Fruit fly (Drosophila melanogaster) whole organism, embryonic: Measurements from ENCODE around the gene Spt3.

Experiments
- ATbp ChIP-seq: fragments of 200-800 bp; sonication (Bioruptor generic); optimal IDR thresholded peaks from 2 replicates; lab custom pipeline; 2017; ENCODE audit warnings: missing biosample characterization, mild to moderate bottlenecking, missing genetic modification characterization, missing genetic modification reagents
- Antp ChIP-seq: fragments of 200-800 bp; sonication (Bioruptor generic); optimal IDR thresholded peaks from 3 replicates; lab custom pipeline; 2016; ENCODE audit warnings: missing biosample characterization, missing genetic modification characterization
- CG10366 ChIP-seq: fragments of 200-800 bp; sonication (Bioruptor generic); IDR thresholded peaks from 2 replicates; pipeline ENCODE4 v1.3.6; 2022; ENCODE audit warnings: missing biosample characterization, missing genetic modification characterization
- CG10462 ChIP-seq: fragments of 200-800 bp; sonication (Bioruptor generic); optimal IDR thresholded peaks from 2 replicates; lab custom pipeline; 2016; ENCODE audit warnings: missing biosample characterization, missing genetic modification characterization
- CG10565 ChIP-seq: fragments of 200-800 bp; sonication (Bioruptor generic); optimal IDR thresholded peaks from 3 replicates; lab custom pipeline; 2016; ENCODE audit warnings: missing biosample characterization, mild to moderate bottlenecking, missing genetic modification characterization
- CG10959 ChIP-seq: fragments of 200-800 bp; sonication (Bioruptor generic); IDR thresholded peaks from 2 replicates; pipeline ENCODE4 v1.3.6; 2022; ENCODE audit warnings: missing biosample characterization, missing genetic modification characterization
- CG12219 ChIP-seq: fragments of 200-800 bp; sonication (Bioruptor generic); optimal IDR thresholded peaks from 3 replicates; lab custom pipeline; 2018; ENCODE audit warnings: missing biosample characterization, mild to moderate bottlenecking, missing genetic modification characterization
- CG13624 ChIP-seq: fragments of 200-800 bp; sonication (Bioruptor generic); optimal IDR thresholded peaks from 2 replicates; lab custom pipeline; 2016; ENCODE audit warnings: missing biosample characterization, missing genetic modification characterization
- CG14050 ChIP-seq: fragments of 200-800 bp; sonication (Bioruptor generic); IDR thresholded peaks from 3 replicates; pipeline ENCODE4 v1.3.6; 2022; ENCODE audit warnings: missing biosample characterization, missing genetic modification characterization
- CG16813 ChIP-seq: fragments of 200-800 bp; sonication (Bioruptor generic); IDR thresholded peaks from 3 replicates; pipeline ENCODE4 v1.3.6; 2022; ENCODE audit warnings: missing biosample characterization, missing genetic modification characterization; ENCODE audit not compliant: partially characterized antibody
- CG17829 ChIP-seq: fragments of 200-800 bp; optimal IDR thresholded peaks from 2 replicates; lab custom pipeline; 2019; ENCODE audit warnings: missing biosample characterization, mild to moderate bottlenecking, missing genetic modification characterization, moderate library complexity
- CG17912 ChIP-seq: fragments of 200-800 bp; sonication (Bioruptor generic); optimal IDR thresholded peaks from 2 replicates; lab custom pipeline; 2018; ENCODE audit warnings: missing biosample characterization, mild to moderate bottlenecking, missing genetic modification characterization
- CG18476 ChIP-seq: fragments of 200-800 bp; sonication (Bioruptor generic); optimal IDR thresholded peaks from 2 replicates; lab custom pipeline; 2016; ENCODE audit warnings: missing biosample characterization, mild to moderate bottlenecking, missing genetic modification characterization
- CG32532 ChIP-seq: fragments of 200-800 bp; sonication (Bioruptor generic); IDR thresholded peaks from 2 replicates; pipeline ENCODE4 v1.3.6; 2022; ENCODE audit warnings: missing biosample characterization, missing genetic modification characterization
- CG34224 ChIP-seq: fragments of 200-800 bp; sonication (Bioruptor generic); IDR thresholded peaks from 3 replicates; pipeline ENCODE4 v1.3.6; 2022; ENCODE audit warnings: missing biosample characterization, missing genetic modification characterization; ENCODE audit not compliant: partially characterized antibody
- CG3726 ChIP-seq: fragments of 200-800 bp; sonication (Bioruptor generic); IDR thresholded peaks from 3 replicates; pipeline ENCODE4, ENCODE4 v1.3.6; 2022; ENCODE audit warnings: missing biosample characterization, missing genetic modification characterization
- CG4282 ChIP-seq: fragments of 200-800 bp; sonication (Bioruptor generic); optimal IDR thresholded peaks from 2 replicates; lab custom pipeline; 2016; ENCODE audit warnings: missing biosample characterization, missing genetic modification characterization
- CG4360 ChIP-seq: fragments of 200-800 bp; sonication (Bioruptor generic); IDR thresholded peaks from 2 replicates; pipeline ENCODE4 v1.3.6; 2022; ENCODE audit warnings: missing biosample characterization, missing genetic modification characterization
- CG6254 ChIP-seq: fragments of 200-800 bp; sonication (Bioruptor generic); optimal IDR thresholded peaks from 3 replicates; lab custom pipeline; 2017; ENCODE audit warnings: mild to moderate bottlenecking, missing biosample characterization, missing genetic modification reagents, missing genetic modification characterization
- CG6683 ChIP-seq: fragments of 200-800 bp; sonication (Bioruptor generic); optimal IDR thresholded peaks from 2 replicates; lab custom pipeline; 2017; ENCODE audit warnings: missing biosample characterization, mild to moderate bottlenecking, missing genetic modification characterization, missing genetic modification reagents
- CG6765 ChIP-seq: fragments of 200-800 bp; sonication (Bioruptor generic); optimal IDR thresholded peaks from 3 replicates; lab custom pipeline; 2017; ENCODE audit warnings: missing biosample characterization, mild to moderate bottlenecking, missing genetic modification characterization
- CG6854 ChIP-seq: fragments of 200-800 bp; sonication (Bioruptor generic); optimal IDR thresholded peaks from 3 replicates; lab custom pipeline; 2017; ENCODE audit warnings: missing biosample characterization, mild to moderate bottlenecking, missing genetic modification characterization
- CG8359 ChIP-seq: fragments of 200-800 bp; sonication (Bioruptor generic); optimal IDR thresholded peaks from 2 replicates; lab custom pipeline; 2017; ENCODE audit warnings: missing biosample characterization, mild to moderate bottlenecking, missing genetic modification characterization, borderline replicate concordance
- CG8478 ChIP-seq: fragments of >200 bp; optimal IDR thresholded peaks from 2 replicates; lab custom pipeline; 2018
- CG9876 ChIP-seq: fragments of 200-800 bp; sonication (Bioruptor generic); optimal IDR thresholded peaks from 2 replicates; lab custom pipeline; 2016; ENCODE audit warnings: missing biosample characterization, missing genetic modification characterization
- Chrac-16 ChIP-seq: fragments of 200-800 bp; sonication (Bioruptor generic); optimal IDR thresholded peaks from 3 replicates; lab custom pipeline; 2016; ENCODE audit warnings: missing biosample characterization, missing genetic modification characterization
- Dip3 ChIP-seq: fragments of 200-800 bp; sonication (Bioruptor generic); optimal IDR thresholded peaks from 3 replicates; lab custom pipeline; 2016; ENCODE audit warnings: missing biosample characterization, missing genetic modification characterization
- Fer3 ChIP-seq: fragments of 200-800 bp; sonication (Bioruptor generic); optimal IDR thresholded peaks from 2 replicates; lab custom pipeline; 2018; ENCODE audit warnings: missing biosample characterization, mild to moderate bottlenecking, missing genetic modification characterization, moderate library complexity
- MESR4 ChIP-seq: fragments of 200-800 bp; sonication (Bioruptor generic); optimal IDR thresholded peaks from 2 replicates; lab custom pipeline; 2018; ENCODE audit warnings: missing biosample characterization, mild to moderate bottlenecking, missing genetic modification characterization, moderate library complexity
- Opbp ChIP-seq: fragments of 200-800 bp; sonication (Bioruptor generic); IDR thresholded peaks from 3 replicates; pipeline ENCODE4 v1.3.6; 2022; ENCODE audit warnings: missing biosample characterization, missing genetic modification characterization; ENCODE audit not compliant: partially characterized antibody
- PHDP ChIP-seq: fragments of 200-800 bp; sonication (Bioruptor generic); optimal IDR thresholded peaks from 3 replicates; lab custom pipeline; 2018; ENCODE audit warnings: missing biosample characterization, mild to moderate bottlenecking, missing genetic modification characterization, moderate library complexity
- Sin3A ChIP-seq: fragments of >200 bp; optimal IDR thresholded peaks from 2 replicates; lab custom pipeline; 2018
- Ssrp ChIP-seq: fragments of 200-800 bp; sonication (Bioruptor generic); optimal IDR thresholded peaks from 2 replicates; lab custom pipeline; 2018; ENCODE audit warnings: missing biosample characterization, mild to moderate bottlenecking, missing genetic modification characterization, moderate library complexity
- ab ChIP-seq: fragments of 200-800 bp; sonication (Bioruptor generic); optimal IDR thresholded peaks from 2 replicates; lab custom pipeline; 2016; ENCODE audit warnings: missing biosample characterization, missing genetic modification characterization
- aop ChIP-seq: fragments of 200-800 bp; sonication (Bioruptor generic); IDR thresholded peaks from 2 replicates; pipeline ENCODE4 v1.3.6; 2022; ENCODE audit warnings: missing biosample characterization, missing genetic modification characterization
- bcd ChIP-seq: fragments of 200-800 bp; sonication (Bioruptor generic); optimal IDR thresholded peaks from 2 replicates; lab custom pipeline; 2017; ENCODE audit warnings: missing biosample characterization, mild to moderate bottlenecking, missing genetic modification characterization
- caup ChIP-seq: fragments of 200-800 bp; sonication (Bioruptor generic); optimal IDR thresholded peaks from 3 replicates; lab custom pipeline; 2017; ENCODE audit warnings: missing biosample characterization, mild to moderate bottlenecking, missing genetic modification characterization, moderate library complexity; ENCODE audit not compliant: severe bottlenecking
- chm ChIP-seq: fragments of 200-800 bp; sonication (Bioruptor generic); IDR thresholded peaks from 2 replicates; pipeline ENCODE4 v1.3.6; 2022; ENCODE audit warnings: missing biosample characterization, missing genetic modification characterization
- dati ChIP-seq: fragments of 200-800 bp; sonication (Bioruptor generic); IDR thresholded peaks from 2 replicates; pipeline ENCODE4 v1.3.6; 2022; ENCODE audit warnings: missing biosample characterization, missing genetic modification characterization
- dm ChIP-seq: fragments of 200-800 bp; sonication (Bioruptor generic); optimal IDR thresholded peaks from 3 replicates; lab custom pipeline; 2016; ENCODE audit warnings: missing biosample characterization, missing genetic modification characterization
- en ChIP-seq: fragments of 200-800 bp; sonication (Bioruptor generic); optimal IDR thresholded peaks from 2 replicates; lab custom pipeline; 2016; ENCODE audit warnings: missing biosample characterization, missing genetic modification characterization
- insv ChIP-seq, 2 experiments: fragments of 200-800 bp; sonication (Bioruptor generic); optimal IDR thresholded peaks; 3 replicates each; lab custom pipeline; 2016 to 2018; ENCODE audit warnings: missing biosample characterization in 2 of 2, missing genetic modification characterization in 2 of 2
- kah ChIP-seq: fragments of 200-800 bp; sonication (Bioruptor generic); optimal IDR thresholded peaks from 2 replicates; lab custom pipeline; 2018; ENCODE audit warnings: missing biosample characterization, mild to moderate bottlenecking, missing genetic modification characterization
- phol ChIP-seq: fragments of 200-800 bp; sonication (Bioruptor generic); optimal IDR thresholded peaks from 3 replicates; lab custom pipeline; 2018; ENCODE audit warnings: missing biosample characterization, mild to moderate bottlenecking, missing genetic modification characterization, moderate library complexity
- salm ChIP-seq: fragments of 200-800 bp; sonication (Bioruptor generic); optimal IDR thresholded peaks from 2 replicates; lab custom pipeline; 2018; ENCODE audit warnings: missing biosample characterization, mild to moderate bottlenecking, missing genetic modification characterization
- sens ChIP-seq: fragments of 200-800 bp; sonication (Bioruptor generic); peaks from one replicate; lab custom pipeline; 2016; ENCODE audit warnings: missing biosample characterization, missing genetic modification characterization
- sima ChIP-seq: fragments of 200-800 bp; sonication (Bioruptor generic); optimal IDR thresholded peaks from 2 replicates; lab custom pipeline; 2016; ENCODE audit warnings: missing biosample characterization, missing genetic modification characterization
- sisA ChIP-seq: fragments of 200-800 bp; sonication (Bioruptor generic); IDR thresholded peaks from 2 replicates; pipeline ENCODE4 v1.3.6; 2022; ENCODE audit warnings: missing biosample characterization, missing genetic modification characterization
- wek ChIP-seq: fragments of 200-800 bp; sonication (Bioruptor generic); optimal IDR thresholded peaks from 3 replicates; lab custom pipeline; 2018; ENCODE audit warnings: missing biosample characterization, mild to moderate bottlenecking, missing genetic modification characterization, moderate library complexity
- zen2 ChIP-seq: fragments of 200-800 bp; sonication (Bioruptor generic); IDR thresholded peaks from 3 replicates; pipeline ENCODE4 v1.3.6; 2022; ENCODE audit warnings: missing biosample characterization, missing genetic modification characterization; ENCODE audit not compliant: partially characterized antibody

Spt3 gene

DNA sequence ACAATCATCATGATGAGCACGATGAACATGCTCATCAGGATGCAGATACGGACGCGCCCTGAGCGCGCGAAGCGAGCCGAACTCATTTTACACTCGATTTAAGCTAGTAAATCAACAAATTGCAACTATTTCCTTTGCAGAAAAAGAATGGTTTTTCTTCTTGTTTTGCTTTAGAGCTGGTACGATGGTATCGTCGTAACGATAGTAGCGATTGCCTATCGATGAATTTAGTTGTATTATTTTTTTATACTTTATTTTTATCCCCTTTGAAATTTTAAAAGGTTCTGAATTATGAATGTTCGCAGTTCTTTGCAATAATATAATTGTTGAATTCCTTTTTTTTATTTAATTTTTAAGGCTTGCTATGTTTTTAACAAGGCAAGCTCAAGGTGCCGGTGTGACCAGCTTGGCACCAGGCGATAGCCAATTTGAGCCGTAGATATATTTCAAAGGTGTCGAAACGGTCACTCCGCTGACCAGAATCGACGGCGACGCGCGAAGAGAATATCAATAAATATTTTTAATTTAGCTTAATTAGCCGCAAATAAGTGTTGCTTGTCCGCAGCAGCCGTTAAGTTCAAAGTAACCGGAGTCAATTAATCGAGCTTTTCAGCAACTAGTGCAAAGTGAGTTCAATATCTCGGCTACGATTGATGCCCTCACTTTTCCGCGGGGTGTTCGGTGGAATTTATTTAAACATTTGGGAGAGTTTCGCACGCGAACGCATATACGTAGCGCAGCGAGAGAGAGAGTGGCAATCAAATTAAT, 49.5 kb upstream of the Spt3 start, which contains the start of the genes CG12213 and GC1 (continued):
- TF ChIP-seq CG13624 (peak; percentile 35), CG9876 (GFP tag; lab: Kevin White, UChicago) (no peak), kah (GFP tag; lab: Kevin White, UChicago) (no peak), ATbp (GFP tag; lab: Kevin White, UChicago) (no peak), caup (no peak), chm (GFP tag; lab: Robert Waterston, UW) (no peak), aop (GFP tag; lab: Robert Waterston, UW) (no peak), CG34224 (GFP tag; lab: Robert Waterston, UW) (peak; percentile 99), CG18476 (GFP tag; lab: Kevin White, UChicago) (peak; percentile 5), en (GFP tag; lab: Kevin White, UChicago) (no peak), phol (tag; lab: Kevin White, UChicago) (peak; percentile 70), CG6854 (GFP tag; lab: Kevin White, UChicago) (no peak), zen2 (peak; percentile 95), CG10565 (GFP tag; lab: Kevin White, UChicago) (no peak), wek (peak; percentile 2), CG6765 (GFP tag; lab: Kevin White, UChicago) (no peak), CG10366 (GFP tag; lab: Robert Waterston, UW) (no peak), Fer3 (tag; lab: Kevin White, UChicago) (no peak), Ssrp (tag; lab: Kevin White, UChicago) (no peak), sisA (GFP tag; lab: Robert Waterston, UW) (no peak), CG3726 (GFP tag; lab: Robert Waterston, UW) (no peak), CG16813 (GFP tag; lab: Robert Waterston, UW) (peak; percentile 99), Chrac-16 (GFP tag; lab: Kevin White, UChicago) (no peak), ab (no peak), MESR4 (GFP tag; lab: Kevin White, UChicago) (peak; percentile 69), CG8359 (GFP tag; lab: Kevin White, UChicago) (no peak), dm (GFP tag; lab: Kevin White, UChicago) (no peak), CG17829 (tag; lab: Kevin White, UChicago) (peak; percentile 65), Dip3 (GFP tag; lab: Kevin White, UChicago) (no peak), sima (GFP tag; lab: Kevin White, UChicago) (no peak), Sin3A (peak; percentile 86), CG12219 (GFP tag; lab: Kevin White, UChicago) (no peak), dati (no peak), Opbp (GFP tag; lab: Robert Waterston, UW) (peak; percentile 97), PHDP (tag; lab: Kevin White, UChicago) (no peak), CG8478 (no peak), Antp (GFP tag; lab: Kevin White, UChicago) (no peak), CG14050 (no peak), CG17912 (GFP tag; lab: Kevin White, UChicago) (no peak), insv (GFP tag; optimal IDR thresholded peaks at IDR 0.05; lab: Kevin White, UChicago) (peak in 1 of 2 experiments; percentile 24), salm (tag; lab: Kevin White, UChicago) (no peak), CG10959 (no peak), CG6683 (GFP tag; lab: Kevin White, UChicago) (no peak), sens (GFP tag; lab: Kevin White, UChicago) (peak; percentile 88), CG10462 (GFP tag; lab: Kevin White, UChicago) (no peak), bcd (GFP tag; lab: Kevin White, UChicago) (no peak), CG4282 (no peak), CG6254 (GFP tag; lab: Kevin White, UChicago) (no peak), CG4360 (GFP tag; lab: Robert Waterston, UW) (no peak), CG32532 (GFP tag; lab: Robert Waterston, UW) (no peak)
